Fruit fly (Drosophila melanogaster) whole organism, adult: ENCODE data around the gene her.

Source experiments
- CG11617 ChIP-seq: fragments of 200-800 bp; sonication (Bioruptor generic); optimal IDR thresholded peaks from 2 replicates; lab custom pipeline; 2017; ENCODE audit warnings: mild to moderate bottlenecking, missing biosample characterization, missing genetic modification reagents, missing genetic modification characterization
- CG12768 ChIP-seq: fragments of 200-800 bp; sonication (Bioruptor generic); optimal IDR thresholded peaks from 2 replicates; lab custom pipeline; 2017; ENCODE audit warnings: missing biosample characterization, missing genetic modification characterization, mild to moderate bottlenecking, moderate library complexity, missing genetic modification reagents
- CG14711 ChIP-seq: fragments of 200-800 bp; sonication (Bioruptor generic); optimal IDR thresholded peaks from 2 replicates; lab custom pipeline; 2018; ENCODE audit warnings: missing biosample characterization, mild to moderate bottlenecking, missing genetic modification characterization, moderate library complexity
- CG1620 ChIP-seq: fragments of 200-800 bp; sonication (Bioruptor generic); optimal IDR thresholded peaks from 2 replicates; lab custom pipeline; 2016; ENCODE audit warnings: missing biosample characterization, missing genetic modification characterization
- CG33017 ChIP-seq: fragments of 200-800 bp; sonication (Bioruptor generic); optimal IDR thresholded peaks from 2 replicates; lab custom pipeline; 2018; ENCODE audit warnings: missing biosample characterization, mild to moderate bottlenecking, missing genetic modification characterization, moderate library complexity
- CG5204 ChIP-seq: fragments of 200-800 bp; sonication (Bioruptor generic); optimal IDR thresholded peaks from 2 replicates; lab custom pipeline; 2016; ENCODE audit warnings: missing biosample characterization, missing genetic modification characterization
- CG7045 ChIP-seq: fragments of 200-800 bp; sonication (Bioruptor generic); optimal IDR thresholded peaks from 2 replicates; lab custom pipeline; 2017; ENCODE audit warnings: missing biosample characterization, mild to moderate bottlenecking, missing genetic modification characterization
- CG7101 ChIP-seq: fragments of 200-800 bp; sonication (Bioruptor generic); optimal IDR thresholded peaks from 2 replicates; lab custom pipeline; 2018; ENCODE audit warnings: missing biosample characterization, mild to moderate bottlenecking, missing genetic modification characterization, moderate library complexity
- Clk ChIP-seq: fragments of 200-800 bp; sonication (Bioruptor generic); optimal IDR thresholded peaks from 2 replicates; lab custom pipeline; 2017; ENCODE audit warnings: missing biosample characterization, missing genetic modification characterization
- Crg-1 ChIP-seq: fragments of 200-800 bp; sonication (Bioruptor generic); optimal IDR thresholded peaks from 2 replicates; lab custom pipeline; 2016; ENCODE audit warnings: missing biosample characterization, missing genetic modification characterization
- Hr96 ChIP-seq: fragments of 200-800 bp; sonication (Bioruptor generic); optimal IDR thresholded peaks from 2 replicates; lab custom pipeline; 2016; ENCODE audit warnings: missing biosample characterization, missing genetic modification characterization
- Mnt ChIP-seq: fragments of 200-800 bp; sonication (Bioruptor generic); optimal IDR thresholded peaks from 2 replicates; lab custom pipeline; 2016; ENCODE audit warnings: missing biosample characterization, mild to moderate bottlenecking, missing genetic modification characterization
- bab1 ChIP-seq: fragments of 200-800 bp; sonication (Bioruptor generic); optimal IDR thresholded peaks from 3 replicates; lab custom pipeline; 2019; ENCODE audit warnings: missing biosample characterization, mild to moderate bottlenecking, missing genetic modification characterization, moderate library complexity
- cic ChIP-seq: fragments of 200-800 bp; sonication (Bioruptor generic); optimal IDR thresholded peaks from 2 replicates; lab custom pipeline; 2017; ENCODE audit warnings: missing biosample characterization, mild to moderate bottlenecking, missing genetic modification characterization, moderate library complexity
- cnc ChIP-seq, 2 experiments: fragments of >200 bp; optimal IDR thresholded peaks; 2 replicates each; lab custom pipeline; 2017
- kay ChIP-seq: fragments of 200-800 bp; sonication (Bioruptor generic); peaks from one replicate; lab custom pipeline; 2016; ENCODE audit warnings: missing biosample characterization, missing genetic modification characterization, borderline replicate concordance
- ovo ChIP-seq: fragments of 200-800 bp; sonication (Bioruptor generic); optimal IDR thresholded peaks from 2 replicates; lab custom pipeline; 2016; ENCODE audit warnings: missing biosample characterization, missing genetic modification characterization
- pad ChIP-seq: fragments of 200-800 bp; sonication (Bioruptor generic); optimal IDR thresholded peaks from 3 replicates; lab custom pipeline; 2017; ENCODE audit warnings: missing biosample characterization, missing genetic modification characterization, mild to moderate bottlenecking, moderate library complexity, missing genetic modification reagents
- tj ChIP-seq: fragments of 200-800 bp; sonication (Bioruptor generic); optimal IDR thresholded peaks from 3 replicates; lab custom pipeline; 2017; ENCODE audit warnings: missing biosample characterization, mild to moderate bottlenecking, missing genetic modification characterization, moderate library complexity
- toe ChIP-seq: fragments of 200-800 bp; sonication (Bioruptor generic); optimal IDR thresholded peaks from 2 replicates; lab custom pipeline; 2016; ENCODE audit warnings: missing biosample characterization, missing genetic modification characterization

her gene

dm6 chr2L:16643961-16644360 is 33.0 kb upstream of the her start:
- TF ChIP-seq ovo (GFP tag; lab: Kevin White, UChicago) (no peak), CG7045 (GFP tag; lab: Kevin White, UChicago) (no peak), Crg-1 (GFP tag; lab: Kevin White, UChicago) (no peak), CG14711 (peak; percentile 6), bab1 (GFP tag; lab: Kevin White, UChicago) (peak; percentile 17), Mnt (GFP tag; lab: Kevin White, UChicago) (no peak), CG1620 (GFP tag; lab: Kevin White, UChicago) (no peak)

- TF ChIP-seq CG12768 (GFP tag; lab: Kevin White, UChicago) (no peak), Mnt (GFP tag; lab: Kevin White, UChicago) (no peak), pad (GFP tag; lab: Kevin White, UChicago) (peak; percentile 20), cic (GFP tag; lab: Kevin White, UChicago) (no peak), toe (GFP tag; lab: Kevin White, UChicago) (peak; percentile 22), CG7045 (GFP tag; lab: Kevin White, UChicago) (no peak), cnc (optimal IDR thresholded peaks at IDR 0.05; lab: Kevin White, UChicago) (no peak), kay (GFP tag; lab: Kevin White, UChicago) (no peak), tj (peak; percentile 95)
These were observed 31.3 kb upstream of the her start for dm6 chr2L:16645479-16646302.

dm6 chr2L:16647773-16648172 is 29.2 kb upstream of the her start:
- TF ChIP-seq Mnt (GFP tag; lab: Kevin White, UChicago): no peak
- no peak for TF ChIP-seq tj
- no peak for TF ChIP-seq cic (GFP tag; lab: Kevin White, UChicago)
- no peak for TF ChIP-seq Clk (GFP tag; lab: Kevin White, UChicago)
- TF ChIP-seq kay (GFP tag; lab: Kevin White, UChicago): peak; percentile 39
- no peak for TF ChIP-seq bab1 (GFP tag; lab: Kevin White, UChicago)
- peak; percentile 15 for TF ChIP-seq CG5204
- TF ChIP-seq ovo (GFP tag; lab: Kevin White, UChicago): no peak
- no peak for TF ChIP-seq CG12768 (GFP tag; lab: Kevin White, UChicago)
- TF ChIP-seq CG14711: no peak

- no peak for TF ChIP-seq CG1620 (GFP tag; lab: Kevin White, UChicago)
These were observed 28.1 kb upstream of the her start for dm6 chr2L:16648925-16649324.

- no peak for TF ChIP-seq cic (GFP tag; lab: Kevin White, UChicago)
- TF ChIP-seq pad (GFP tag; lab: Kevin White, UChicago): no peak
- no peak for TF ChIP-seq Mnt (GFP tag; lab: Kevin White, UChicago)
- no peak for TF ChIP-seq Crg-1 (GFP tag; lab: Kevin White, UChicago)
- no peak for TF ChIP-seq bab1 (GFP tag; lab: Kevin White, UChicago)
- no peak for TF ChIP-seq CG5204
- TF ChIP-seq CG7101 (tag; lab: Kevin White, UChicago): no peak
- no peak for TF ChIP-seq ovo (GFP tag; lab: Kevin White, UChicago)
- no peak for TF ChIP-seq CG33017
- TF ChIP-seq toe (GFP tag; lab: Kevin White, UChicago): peak; percentile 59
- TF ChIP-seq CG12768 (GFP tag; lab: Kevin White, UChicago): peak; percentile 60
- no peak for TF ChIP-seq CG1620 (GFP tag; lab: Kevin White, UChicago)
- TF ChIP-seq cnc (optimal IDR thresholded peaks at IDR 0.05; lab: Kevin White, UChicago): no peak
- no peak for TF ChIP-seq CG7045 (GFP tag; lab: Kevin White, UChicago)
- TF ChIP-seq Clk (GFP tag; lab: Kevin White, UChicago): no peak
- no peak for TF ChIP-seq CG11617 (GFP tag; lab: Kevin White, UChicago)
- peak; percentile 96 for TF ChIP-seq kay (GFP tag; lab: Kevin White, UChicago)
- no peak for TF ChIP-seq Hr96 (GFP tag; lab: Kevin White, UChicago)
- TF ChIP-seq tj: peak; percentile 81
- no peak for TF ChIP-seq CG14711
These were observed 23.4 kb upstream of the her start for dm6 chr2L:16653541-16653940.

- TF ChIP-seq CG7101 (tag; lab: Kevin White, UChicago) (peak; percentile 66), Hr96 (GFP tag; lab: Kevin White, UChicago) (peak; percentile 28), CG1620 (GFP tag; lab: Kevin White, UChicago) (peak; percentile 22), CG14711 (peak; percentile 67), tj (peak; percentile 32), CG5204 (peak; percentile 46), ovo (GFP tag; lab: Kevin White, UChicago) (no peak), bab1 (GFP tag; lab: Kevin White, UChicago) (no peak), cnc (optimal IDR thresholded peaks at IDR 0.05; lab: Kevin White, UChicago) (no peak), CG33017 (peak; percentile 49), Clk (GFP tag; lab: Kevin White, UChicago) (no peak), toe (GFP tag; lab: Kevin White, UChicago) (peak; percentile 41), CG7045 (GFP tag; lab: Kevin White, UChicago) (peak; percentile 2), pad (GFP tag; lab: Kevin White, UChicago) (peak; percentile 33)
These were observed 20.3 kb upstream of the her start for dm6 chr2L:16656692-16657109.
